Worm (Caenorhabditis elegans) whole organism, L3 larva: ENCODE measurements around the gene C35A5.6.

Experiments used
- aly-2 ChIP-seq: fragments of 150-350 bp; optimal IDR thresholded peaks from 2 replicates; lab custom pipeline; 2014; ENCODE audit warnings: missing biosample characterization, missing genetic modification characterization
- ama-1 ChIP-seq: fragments of 150-350 bp; optimal IDR thresholded peaks from 2 replicates; lab custom pipeline; 2018
- elt-1 ChIP-seq: fragments of 150-350 bp; optimal IDR thresholded peaks from 2 replicates; lab custom pipeline; 2014; ENCODE audit warnings: missing biosample characterization, missing genetic modification characterization
- fkh-10 ChIP-seq: sonication (generic microtip); optimal IDR thresholded peaks from 2 replicates; lab custom pipeline; 2017; ENCODE audit warnings: missing biosample characterization, missing genetic modification reagents, missing genetic modification characterization
- lin-15B ChIP-seq: fragments of 150-350 bp; optimal IDR thresholded peaks from 2 replicates; lab custom pipeline; 2014; ENCODE audit warnings: missing biosample characterization, missing genetic modification characterization
- lin-39 ChIP-seq: fragments of 150-350 bp; optimal IDR thresholded peaks from 2 replicates; lab custom pipeline; 2018; ENCODE audit warnings: missing biosample characterization, missing genetic modification reagents, missing genetic modification characterization
- nhr-23 ChIP-seq: fragments of 150-350 bp; optimal IDR thresholded peaks from 2 replicates; lab custom pipeline; 2014; ENCODE audit warnings: missing biosample characterization, missing genetic modification reagents, missing genetic modification characterization
- sea-2 ChIP-seq: fragments of 150-350 bp; sonication (generic microtip); optimal IDR thresholded peaks from 4 replicates; lab custom pipeline; 2014; ENCODE audit warnings: missing biosample characterization, missing genetic modification reagents, missing genetic modification characterization
- unc-39 ChIP-seq: sonication (generic microtip); optimal IDR thresholded peaks from 4 replicates; lab custom pipeline; 2017; ENCODE audit warnings: missing biosample characterization, missing genetic modification characterization

ce11 chrV:10503893-10504292 lies 5.0 kb upstream of the C35A5.6 start, which contains the start of gene C35A5.10:
- TF ChIP-seq lin-15B (tag; lab: Kevin White, UChicago) (no peak), sea-2 (GFP tag; lab: Kevin White, UChicago) (no peak), fkh-10 (GFP tag; lab: Kevin White, UChicago) (no peak), aly-2 (tag; lab: Kevin White, UChicago) (no peak), unc-39 (no peak), elt-1 (tag; lab: Kevin White, UChicago) (no peak), ama-1 (lab: Kevin White, UChicago) (no peak), nhr-23 (tag; lab: Kevin White, UChicago) (no peak), lin-39 (tag; lab: Kevin White, UChicago) (no peak)
